Worm (Caenorhabditis elegans) whole organism, L2 larva: ENCODE results near the gene algn-3.
A peak's percentile ranks its signal among the peaks of the same experiment; 100 is the strongest.

Experiments used
- C34F6.9 ChIP-seq: fragments of 150-350 bp; optimal IDR thresholded peaks from 2 replicates; lab custom pipeline; 2014; ENCODE audit warnings: missing biosample characterization, missing genetic modification characterization
- F13H6.1 ChIP-seq: sonication (generic microtip); optimal IDR thresholded peaks from 2 replicates; lab custom pipeline; 2016; ENCODE audit warnings: missing genetic modification characterization, missing compliant biosample characterization
- R02D3.7 ChIP-seq: fragments of 150-350 bp; optimal IDR thresholded peaks from 2 replicates; lab custom pipeline; 2014; ENCODE audit warnings: missing biosample characterization, missing genetic modification characterization
- Y55F3AM.14 ChIP-seq: fragments of 200-800 bp; sonication (Bioruptor generic); optimal IDR thresholded peaks from 2 replicates; lab custom pipeline; 2018; ENCODE audit warnings: mild to moderate bottlenecking, missing genetic modification characterization, missing compliant biosample characterization
- ZK546.5 ChIP-seq: sonication (generic microtip); optimal IDR thresholded peaks from 2 replicates; lab custom pipeline; 2017; ENCODE audit warnings: missing biosample characterization, missing genetic modification characterization
- alr-1 ChIP-seq: fragments of 150-350 bp; optimal IDR thresholded peaks from 2 replicates; lab custom pipeline; 2014; ENCODE audit warnings: missing biosample characterization, missing genetic modification characterization
- aly-2 ChIP-seq: fragments of 150-350 bp; optimal IDR thresholded peaks from 2 replicates; lab custom pipeline; 2014; ENCODE audit warnings: missing biosample characterization, missing genetic modification characterization
- ama-1 ChIP-seq: fragments of 150-350 bp; optimal IDR thresholded peaks from 2 replicates; lab custom pipeline; 2018; ENCODE audit warnings: inconsistent platforms
- blmp-1 ChIP-seq: sonication (generic microtip); optimal IDR thresholded peaks from 2 replicates; lab custom pipeline; 2017; ENCODE audit warnings: missing genetic modification characterization, mild to moderate bottlenecking, missing compliant biosample characterization, antibody characterized with exemption, moderate library complexity; ENCODE audit not compliant: insufficient read depth
- ceh-16 ChIP-seq: fragments of 150-350 bp; optimal IDR thresholded peaks from 2 replicates; lab custom pipeline; 2014; ENCODE audit warnings: missing biosample characterization, missing genetic modification characterization
- crh-2 ChIP-seq: sonication (generic microtip); optimal IDR thresholded peaks from 2 replicates; lab custom pipeline; 2017; ENCODE audit warnings: missing biosample characterization, missing genetic modification characterization
- dmd-4 ChIP-seq: sonication (generic microtip); optimal IDR thresholded peaks from 2 replicates; lab custom pipeline; 2017; ENCODE audit warnings: missing biosample characterization, missing genetic modification characterization
- egl-27 ChIP-seq: sonication (generic microtip); optimal IDR thresholded peaks from 3 replicates; lab custom pipeline; 2017; ENCODE audit warnings: missing biosample characterization, missing genetic modification reagents, missing genetic modification characterization
- elt-1 ChIP-seq: fragments of 150-350 bp; optimal IDR thresholded peaks from 2 replicates; lab custom pipeline; 2014; ENCODE audit warnings: missing biosample characterization, missing genetic modification characterization
- elt-3 ChIP-seq: sonication (generic microtip); optimal IDR thresholded peaks from 2 replicates; lab custom pipeline; 2017; ENCODE audit warnings: missing biosample characterization, missing genetic modification characterization
- fos-1 ChIP-seq: fragments of 150-350 bp; optimal IDR thresholded peaks from 2 replicates; lab custom pipeline; 2014; ENCODE audit warnings: missing biosample characterization, missing genetic modification characterization
- gmeb-1 ChIP-seq: fragments of 150-350 bp; optimal IDR thresholded peaks from 2 replicates; lab custom pipeline; 2014; ENCODE audit warnings: missing biosample characterization, missing genetic modification characterization
- lin-11 ChIP-seq: fragments of 150-350 bp; sonication (generic microtip); optimal IDR thresholded peaks from 2 replicates; lab custom pipeline; 2014; ENCODE audit warnings: missing biosample characterization, missing genetic modification characterization, inconsistent platforms, mixed read lengths
- lin-13 ChIP-seq: fragments of 150-350 bp; optimal IDR thresholded peaks from 2 replicates; lab custom pipeline; 2014; ENCODE audit warnings: missing biosample characterization, missing genetic modification reagents, missing genetic modification characterization
- lin-39 ChIP-seq: fragments of 150-350 bp; optimal IDR thresholded peaks from 2 replicates; lab custom pipeline; 2014; ENCODE audit warnings: missing biosample characterization, missing genetic modification reagents, missing genetic modification characterization
- lsy-2 ChIP-seq, 2 experiments: fragments of 150-350 bp in 1 of 2; sonication (generic microtip) in 1 of 2; optimal IDR thresholded peaks; 2 replicates each; lab custom pipeline; 2014 to 2017; ENCODE audit warnings: missing biosample characterization in 2 of 2, missing genetic modification characterization in 2 of 2
- mab-5 ChIP-seq: fragments of 150-350 bp; optimal IDR thresholded peaks from 2 replicates; lab custom pipeline; 2014; ENCODE audit warnings: missing biosample characterization, missing genetic modification characterization
- mdl-1 ChIP-seq, 2 experiments: fragments of 150-350 bp in 1 of 2; sonication (generic microtip) in 1 of 2; optimal IDR thresholded peaks; 2 replicates each; lab custom pipeline; 2017; ENCODE audit warnings: missing biosample characterization in 2 of 2, missing genetic modification characterization in 2 of 2
- nhr-11 ChIP-seq: fragments of 150-350 bp; optimal IDR thresholded peaks from 2 replicates; lab custom pipeline; 2014; ENCODE audit warnings: missing biosample characterization, missing genetic modification characterization
- nhr-12 ChIP-seq: fragments of 150-350 bp; optimal IDR thresholded peaks from 2 replicates; lab custom pipeline; 2014; ENCODE audit warnings: missing biosample characterization, missing genetic modification characterization
- nhr-129 ChIP-seq: fragments of 150-350 bp; optimal IDR thresholded peaks from 2 replicates; lab custom pipeline; 2014; ENCODE audit warnings: missing biosample characterization, missing genetic modification characterization
- nhr-21 ChIP-seq: fragments of 150-350 bp; optimal IDR thresholded peaks from 2 replicates; lab custom pipeline; 2014; ENCODE audit warnings: missing biosample characterization, missing genetic modification characterization
- nhr-23 ChIP-seq: fragments of 150-350 bp; optimal IDR thresholded peaks from 2 replicates; lab custom pipeline; 2014; ENCODE audit warnings: missing biosample characterization, missing genetic modification reagents, missing genetic modification characterization
- nhr-237 ChIP-seq: fragments of 150-350 bp; optimal IDR thresholded peaks from 2 replicates; lab custom pipeline; 2014; ENCODE audit warnings: missing biosample characterization, missing genetic modification characterization
- nhr-25 ChIP-seq: fragments of 150-350 bp; sonication (generic microtip); optimal IDR thresholded peaks from 3 replicates; lab custom pipeline; 2014; ENCODE audit warnings: missing biosample characterization, missing genetic modification characterization
- nhr-6 ChIP-seq: fragments of 150-350 bp; optimal IDR thresholded peaks from 2 replicates; lab custom pipeline; 2014; ENCODE audit warnings: missing biosample characterization, missing genetic modification characterization
- nhr-77 ChIP-seq: fragments of 150-350 bp; optimal IDR thresholded peaks from 2 replicates; lab custom pipeline; 2014; ENCODE audit warnings: missing biosample characterization, missing genetic modification characterization
- peb-1 ChIP-seq: fragments of 150-350 bp; optimal IDR thresholded peaks from 2 replicates; lab custom pipeline; 2014; ENCODE audit warnings: missing biosample characterization, missing genetic modification characterization
- skn-1 ChIP-seq: sonication (generic microtip); optimal IDR thresholded peaks from 2 replicates; lab custom pipeline; 2017; ENCODE audit warnings: missing biosample characterization, missing genetic modification characterization
- sma-3 ChIP-seq: sonication (generic microtip); optimal IDR thresholded peaks from 2 replicates; lab custom pipeline; 2016; ENCODE audit warnings: missing genetic modification reagents, missing genetic modification characterization, missing compliant biosample characterization
- sma-9 ChIP-seq, 2 experiments: fragments of 150-350 bp in 1 of 2; sonication (generic microtip) in 1 of 2; optimal IDR thresholded peaks; 2 replicates each; lab custom pipeline; 2014 to 2016; ENCODE audit warnings: missing genetic modification characterization in 2 of 2, mild to moderate bottlenecking in 1 of 2, missing biosample characterization in 1 of 2, missing compliant biosample characterization in 1 of 2, missing genetic modification reagents in 1 of 2, moderate library complexity in 1 of 2
- snpc-4 ChIP-seq: fragments of 150-350 bp; optimal IDR thresholded peaks from 2 replicates; lab custom pipeline; 2014; ENCODE audit warnings: missing biosample characterization, missing genetic modification characterization
- unc-39 ChIP-seq: fragments of 150-350 bp; optimal IDR thresholded peaks from 2 replicates; lab custom pipeline; 2014; ENCODE audit warnings: missing biosample characterization, missing genetic modification characterization
- unc-55 ChIP-seq: fragments of 150-350 bp; sonication (generic microtip); optimal IDR thresholded peaks from 3 replicates; lab custom pipeline; 2014; ENCODE audit warnings: missing biosample characterization, missing genetic modification reagents, missing genetic modification characterization
- unc-62 ChIP-seq: fragments of 150-350 bp; optimal IDR thresholded peaks from 2 replicates; lab custom pipeline; 2014; ENCODE audit warnings: missing biosample characterization, missing genetic modification reagents, missing genetic modification characterization
- zag-1 ChIP-seq: fragments of 150-350 bp; optimal IDR thresholded peaks from 2 replicates; lab custom pipeline; 2014; ENCODE audit warnings: missing biosample characterization, missing genetic modification characterization
- ztf-1 ChIP-seq: fragments of 200-800 bp; sonication (Bioruptor generic); conservative IDR thresholded peaks from 2 replicates; pipeline ENCODE4 v1.3.6; 2022; ENCODE audit warnings: missing genetic modification characterization, missing compliant biosample characterization
- ztf-11 ChIP-seq: sonication (generic microtip); optimal IDR thresholded peaks from 2 replicates; lab custom pipeline; 2017; ENCODE audit warnings: missing biosample characterization, missing genetic modification characterization
- ztf-4 ChIP-seq: fragments of 150-350 bp; optimal IDR thresholded peaks from 2 replicates; lab custom pipeline; 2014; ENCODE audit warnings: missing biosample characterization, missing genetic modification characterization

Gene algn-3

DNA sequence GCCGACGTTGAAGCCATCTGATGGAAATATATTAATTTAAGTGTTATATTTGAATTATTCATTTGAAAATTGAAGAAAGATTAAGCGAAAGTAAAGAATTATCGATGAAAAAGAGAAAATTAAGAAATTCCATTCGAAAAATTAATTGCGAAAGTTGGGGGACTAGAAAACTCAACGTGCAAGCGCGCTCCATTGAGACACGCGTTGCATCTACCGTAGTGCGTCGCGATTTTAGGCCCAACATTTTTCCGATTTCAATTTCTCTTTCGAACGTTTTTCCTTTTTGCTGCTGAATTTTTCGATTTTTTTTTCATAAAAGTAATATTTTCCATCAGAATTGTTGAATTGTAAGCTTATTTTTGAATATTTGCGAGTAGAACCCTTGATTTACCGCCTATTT, 21.7 kb upstream of the algn-3 start, which contains the start of gene Y48B6A.1 (continued):
- TF ChIP-seq dmd-4 (tag; lab: Kevin White, UChicago) (no peak), lin-39 (tag; lab: Kevin White, UChicago) (no peak), ztf-11 (peak; percentile 8), nhr-77 (tag; lab: Kevin White, UChicago) (peak; percentile 87), elt-3 (tag; lab: Kevin White, UChicago) (no peak), nhr-25 (tag; lab: Kevin White, UChicago) (peak; percentile 93), ZK546.5 (tag; lab: Kevin White, UChicago) (peak; percentile 56), elt-1 (tag; lab: Kevin White, UChicago) (no peak), Y55F3AM.14 (peak; percentile 31)

DNA sequence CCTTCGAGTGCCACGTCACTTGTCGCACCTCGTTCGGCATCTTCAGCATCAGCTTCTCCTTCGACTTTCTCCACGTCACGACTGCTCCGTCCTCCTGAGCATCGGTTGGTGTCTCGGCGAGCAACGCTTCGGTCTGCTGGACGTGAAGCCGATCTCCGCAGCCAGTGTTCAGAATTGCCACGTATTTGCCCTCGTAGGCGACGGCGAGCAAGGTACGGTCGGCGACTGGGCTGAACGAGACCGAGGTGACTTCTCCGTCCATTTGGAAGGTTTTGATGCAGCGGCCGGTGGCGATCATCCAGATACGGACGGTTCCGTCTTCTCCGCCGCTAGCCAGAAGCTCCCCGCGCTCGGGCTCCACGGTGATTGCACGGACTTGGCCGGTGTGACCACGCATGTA, 19.6 kb upstream of the algn-3 start:
- TF ChIP-seq sma-9 (GFP tag; optimal IDR thresholded peaks at IDR 0.05; lab: Kevin White, UChicago), result no peak
- no peak for TF ChIP-seq sma-9 (tag; optimal IDR thresholded peaks at IDR 0.05; lab: Kevin White, UChicago)
- TF ChIP-seq unc-55, result no peak

DNA sequence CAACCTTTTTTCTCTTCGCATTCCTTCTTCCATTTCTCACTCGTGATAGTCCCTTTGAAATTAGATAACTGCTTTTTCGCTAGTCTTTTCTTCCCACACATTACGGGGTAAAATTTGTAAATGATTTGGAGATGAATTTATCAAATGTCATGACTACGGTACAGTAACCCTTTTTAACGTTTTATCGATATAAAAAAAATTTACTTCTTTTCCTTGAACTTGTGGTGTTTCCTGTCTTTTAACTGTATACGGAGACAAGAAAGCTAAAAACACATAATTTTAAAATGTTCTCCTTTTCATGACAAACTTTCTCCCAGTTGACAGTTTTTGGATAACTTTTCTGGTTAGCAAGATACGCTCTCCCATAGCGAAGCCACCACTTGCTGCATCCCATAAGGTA, 17.4 kb upstream of the algn-3 start, which contains the start of gene W03H9.1:
Gene W03H9.1 (minus strand): TSS at position 101 of the 400 bp plus-strand sequence.
- TF ChIP-seq nhr-129 (tag; lab: Kevin White, UChicago) (no peak), ztf-4 (no peak), egl-27 (tag; lab: Kevin White, UChicago) (no peak), sma-9 (GFP tag; optimal IDR thresholded peaks at IDR 0.05; lab: Kevin White, UChicago) (no peak), sma-9 (tag; optimal IDR thresholded peaks at IDR 0.05; lab: Kevin White, UChicago) (no peak), ama-1 (lab: Kevin White, UChicago) (no peak), crh-2 (tag; lab: Kevin White, UChicago) (no peak), dmd-4 (tag; lab: Kevin White, UChicago) (no peak), mab-5 (tag; lab: Kevin White, UChicago) (no peak)

- TF ChIP-seq gmeb-1 (tag; lab: Kevin White, UChicago), result peak; percentile 69
- TF ChIP-seq C34F6.9 (tag; lab: Kevin White, UChicago), result peak; percentile 60
- no peak for TF ChIP-seq ztf-4
- TF ChIP-seq F13H6.1 (tag; lab: Kevin White, UChicago), result peak; percentile 69
- TF ChIP-seq elt-1 (tag; lab: Kevin White, UChicago), result no peak
- no peak for TF ChIP-seq aly-2 (tag; lab: Kevin White, UChicago)
- no peak for TF ChIP-seq ceh-16
- no peak for TF ChIP-seq mab-5 (tag; lab: Kevin White, UChicago)
- TF ChIP-seq ztf-1 (GFP tag; lab: Robert Waterston, UW), result no peak
- TF ChIP-seq nhr-6 (tag; lab: Kevin White, UChicago), result peak; percentile 12
- peak; percentile 53 for TF ChIP-seq nhr-77 (tag; lab: Kevin White, UChicago)
- TF ChIP-seq unc-39, result no peak
- TF ChIP-seq ama-1 (lab: Kevin White, UChicago), result no peak
- no peak for TF ChIP-seq peb-1 (tag; lab: Kevin White, UChicago)
- TF ChIP-seq crh-2 (tag; lab: Kevin White, UChicago), result peak; percentile 34
- no peak for TF ChIP-seq elt-3 (tag; lab: Kevin White, UChicago)
- TF ChIP-seq nhr-23 (tag; lab: Kevin White, UChicago), result no peak
- peak; percentile 20 for TF ChIP-seq nhr-25 (tag; lab: Kevin White, UChicago)
- TF ChIP-seq mdl-1 (tag; optimal IDR thresholded peaks at IDR 0.05; lab: Kevin White, UChicago), result no peak
- TF ChIP-seq snpc-4 (tag; lab: Kevin White, UChicago), result no peak
- no peak for TF ChIP-seq R02D3.7 (tag; lab: Kevin White, UChicago)
- no peak for TF ChIP-seq dmd-4 (tag; lab: Kevin White, UChicago)
- no peak for TF ChIP-seq lin-39 (tag; lab: Kevin White, UChicago)
- TF ChIP-seq nhr-237 (tag; lab: Kevin White, UChicago), result peak; percentile 45
- TF ChIP-seq nhr-21 (tag; lab: Kevin White, UChicago), result peak; percentile 8
- TF ChIP-seq Y55F3AM.14, result peak; percentile 61
- no peak for TF ChIP-seq ZK546.5 (tag; lab: Kevin White, UChicago)
- TF ChIP-seq sma-9 (GFP tag; optimal IDR thresholded peaks at IDR 0.05; lab: Kevin White, UChicago), result peak; percentile 77
- TF ChIP-seq sma-9 (tag; optimal IDR thresholded peaks at IDR 0.05; lab: Kevin White, UChicago), result no peak
- no peak for TF ChIP-seq nhr-12 (tag; lab: Kevin White, UChicago)
- TF ChIP-seq sma-3 (GFP tag; lab: Kevin White, UChicago), result peak; percentile 87
- peak; percentile 58 for TF ChIP-seq nhr-129 (tag; lab: Kevin White, UChicago)
- no peak for TF ChIP-seq lin-13
- no peak for TF ChIP-seq egl-27 (tag; lab: Kevin White, UChicago)
- no peak for TF ChIP-seq ztf-11
- TF ChIP-seq blmp-1 (tag; lab: Kevin White, UChicago), result no peak
- peak; percentile 63 to 83 for TF ChIP-seq lsy-2 (tag; optimal IDR thresholded peaks at IDR 0.05; lab: Kevin White, UChicago)
- peak; percentile 70 for TF ChIP-seq unc-55
- TF ChIP-seq skn-1 (tag; lab: Kevin White, UChicago), result no peak
- no peak for TF ChIP-seq fos-1 (tag; lab: Kevin White, UChicago)
- TF ChIP-seq unc-62, result no peak
- no peak for TF ChIP-seq lin-11
- TF ChIP-seq nhr-11, result no peak
- no peak for TF ChIP-seq alr-1 (tag; lab: Kevin White, UChicago)
- TF ChIP-seq zag-1 (tag; lab: Kevin White, UChicago), result no peak
Observed at ce11 chrII:14143838-14144268, 11.2 kb upstream of the algn-3 start, which contains the start of gene W03H9.2. TSS of gene W03H9.2 (minus strand) at chrII:14143869.
